Fruit fly (Drosophila melanogaster) whole organism, prepupa: ENCODE data around the gene Axud1.

Experiments used
- CG6276 ChIP-seq: fragments of 200-800 bp; sonication (Bioruptor generic); optimal IDR thresholded peaks from 2 replicates; lab custom pipeline; 2017; ENCODE audit warnings: missing biosample characterization, mild to moderate bottlenecking, missing genetic modification characterization
- Eip78C ChIP-seq: fragments of 200-800 bp; sonication (Bioruptor generic); peaks from one replicate; lab custom pipeline; 2016; ENCODE audit warnings: missing biosample characterization, missing genetic modification characterization
- Sox15 ChIP-seq: fragments of 200-800 bp; sonication (Bioruptor generic); optimal IDR thresholded peaks from 3 replicates; lab custom pipeline; 2016; ENCODE audit warnings: missing biosample characterization, missing genetic modification characterization

DNA sequence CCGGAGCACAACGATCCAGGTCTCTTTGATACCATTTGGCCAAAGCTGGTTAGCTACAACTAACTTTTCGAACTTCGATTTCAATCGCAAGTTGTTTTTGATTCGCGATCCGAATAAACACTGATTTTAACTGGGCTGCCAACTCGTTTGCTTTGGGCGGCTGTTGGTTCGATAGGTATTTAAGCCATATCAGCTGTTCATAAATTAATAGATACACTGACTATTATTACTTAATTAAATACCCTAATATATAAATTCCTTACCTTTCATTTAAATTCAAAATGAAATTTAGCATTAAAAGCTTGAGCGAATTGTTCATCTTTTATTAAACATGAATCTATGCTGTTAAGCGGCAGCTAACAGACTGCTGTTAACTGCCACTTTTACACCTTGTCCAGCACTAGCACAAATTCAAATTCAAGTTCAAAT is 7.9 kb upstream of the Axud1 start, which contains the start of gene CG9967:
- TF ChIP-seq CG6276 (no peak), Eip78C (GFP tag; lab: Kevin White, UChicago) (peak; percentile 60), Sox15 (GFP tag; lab: Kevin White, UChicago) (no peak)
